Fruit fly (Drosophila melanogaster) whole organism, embryonic: ENCODE data around the gene Drgx.

Experiments used
- ATbp ChIP-seq: fragments of 200-800 bp; sonication (Bioruptor generic); optimal IDR thresholded peaks from 2 replicates; lab custom pipeline; 2017; ENCODE audit warnings: missing biosample characterization, mild to moderate bottlenecking, missing genetic modification characterization, missing genetic modification reagents
- Bdp1 ChIP-seq: fragments of 200-800 bp; sonication (Bioruptor generic); optimal IDR thresholded peaks from 3 replicates; lab custom pipeline; 2016; ENCODE audit warnings: missing biosample characterization, missing genetic modification characterization
- Blimp-1 ChIP-seq: fragments of 200-800 bp; sonication (Bioruptor generic); optimal IDR thresholded peaks from 3 replicates; lab custom pipeline; 2018; ENCODE audit warnings: missing biosample characterization, missing genetic modification characterization, mild to moderate bottlenecking, moderate library complexity, missing genetic modification reagents
- CG10209 ChIP-seq: fragments of 200-800 bp; sonication (Bioruptor generic); optimal IDR thresholded peaks from 3 replicates; lab custom pipeline; 2017; ENCODE audit warnings: missing biosample characterization, mild to moderate bottlenecking, missing genetic modification characterization, missing genetic modification reagents
- CG10431 ChIP-seq: fragments of 200-800 bp; sonication (Bioruptor generic); optimal IDR thresholded peaks from 3 replicates; lab custom pipeline; 2018; ENCODE audit warnings: missing biosample characterization, mild to moderate bottlenecking, missing genetic modification characterization
- CG12219 ChIP-seq: fragments of 200-800 bp; sonication (Bioruptor generic); optimal IDR thresholded peaks from 3 replicates; lab custom pipeline; 2018; ENCODE audit warnings: missing biosample characterization, mild to moderate bottlenecking, missing genetic modification characterization
- CG12391 ChIP-seq: fragments of 200-800 bp; sonication (Bioruptor generic); optimal IDR thresholded peaks from 3 replicates; lab custom pipeline; 2018; ENCODE audit warnings: missing biosample characterization, mild to moderate bottlenecking, missing genetic modification characterization, moderate library complexity
- CG13123 ChIP-seq: fragments of 200-800 bp; sonication (Bioruptor generic); optimal IDR thresholded peaks from 2 replicates; lab custom pipeline; 2016; ENCODE audit warnings: missing biosample characterization, missing genetic modification characterization
- CG14710 ChIP-seq: fragments of 200-800 bp; sonication (Bioruptor generic); optimal IDR thresholded peaks from 3 replicates; lab custom pipeline; 2019; ENCODE audit warnings: missing biosample characterization, mild to moderate bottlenecking, missing genetic modification characterization, moderate library complexity
- CG16815 ChIP-seq: fragments of 200-800 bp; sonication (Bioruptor generic); optimal IDR thresholded peaks from 3 replicates; lab custom pipeline; 2017; ENCODE audit warnings: missing biosample characterization, mild to moderate bottlenecking, missing genetic modification characterization
- CG16863 ChIP-seq: fragments of 200-800 bp; sonication (Bioruptor generic); optimal IDR thresholded peaks from 3 replicates; lab custom pipeline; 2016; ENCODE audit warnings: missing biosample characterization, missing genetic modification characterization
- CG17361 ChIP-seq: fragments of 200-800 bp; sonication (Bioruptor generic); IDR thresholded peaks from 3 replicates; pipeline ENCODE4 v1.3.6; 2022; ENCODE audit warnings: missing biosample characterization, missing genetic modification characterization
- CG30403 ChIP-seq: fragments of 200-800 bp; sonication (Bioruptor generic); optimal IDR thresholded peaks from 3 replicates; lab custom pipeline; 2016; ENCODE audit warnings: missing biosample characterization, missing genetic modification characterization
- CG32767 ChIP-seq: fragments of 200-800 bp; sonication (Bioruptor generic); IDR thresholded peaks from 2 replicates; pipeline ENCODE4 v1.3.6; 2022; ENCODE audit warnings: missing biosample characterization, missing genetic modification characterization
- CG34422 ChIP-seq: fragments of 200-800 bp; sonication (Bioruptor generic); IDR thresholded peaks from 3 replicates; pipeline ENCODE4 v1.3.6; 2022; ENCODE audit warnings: missing biosample characterization, missing genetic modification characterization
- CG6272 ChIP-seq: fragments of 200-800 bp; sonication (Bioruptor generic); IDR thresholded peaks from 2 replicates; pipeline ENCODE4 v1.3.6; 2022; ENCODE audit warnings: missing biosample characterization, missing genetic modification characterization
- CG6654 ChIP-seq: fragments of 200-800 bp; sonication (Bioruptor generic); optimal IDR thresholded peaks from 2 replicates; lab custom pipeline; 2017; ENCODE audit warnings: missing biosample characterization, mild to moderate bottlenecking, missing genetic modification characterization
- CG6689 ChIP-seq: fragments of 200-800 bp; sonication (Bioruptor generic); IDR thresholded peaks from 2 replicates; pipeline ENCODE4 v1.3.6; 2022; ENCODE audit warnings: missing biosample characterization, missing genetic modification characterization
- CG7271 ChIP-seq: fragments of 200-800 bp; sonication (Bioruptor generic); optimal IDR thresholded peaks from 2 replicates; lab custom pipeline; 2018; ENCODE audit warnings: missing biosample characterization, mild to moderate bottlenecking, missing genetic modification characterization, moderate library complexity
- CG8388 ChIP-seq: fragments of 200-800 bp; sonication (Bioruptor generic); optimal IDR thresholded peaks from 2 replicates; lab custom pipeline; 2019; ENCODE audit warnings: missing biosample characterization, mild to moderate bottlenecking, missing genetic modification characterization, moderate library complexity
- CG9932 ChIP-seq: fragments of 200-800 bp; sonication (Bioruptor generic); IDR thresholded peaks from 2 replicates; pipeline ENCODE4 v1.3.6; 2022; ENCODE audit warnings: missing biosample characterization, missing genetic modification characterization
- CHES-1-like ChIP-seq: fragments of 200-800 bp; sonication (Bioruptor generic); optimal IDR thresholded peaks from 2 replicates; lab custom pipeline; 2016; ENCODE audit warnings: missing biosample characterization, missing genetic modification characterization
- Camta ChIP-seq: fragments of 200-800 bp; sonication (Bioruptor generic); optimal IDR thresholded peaks from 2 replicates; lab custom pipeline; 2016; ENCODE audit warnings: missing biosample characterization, missing genetic modification characterization
- D19B ChIP-seq: fragments of 200-800 bp; sonication (Bioruptor generic); optimal IDR thresholded peaks from 2 replicates; lab custom pipeline; 2017; ENCODE audit warnings: missing biosample characterization, mild to moderate bottlenecking, missing genetic modification characterization
- ERR ChIP-seq: fragments of 200-800 bp; sonication (Bioruptor generic); optimal IDR thresholded peaks from 2 replicates; lab custom pipeline; 2016; ENCODE audit warnings: missing biosample characterization, missing genetic modification characterization
- Hmx ChIP-seq: fragments of 200-800 bp; sonication (Bioruptor generic); optimal IDR thresholded peaks from 2 replicates; lab custom pipeline; 2016; ENCODE audit warnings: missing biosample characterization, missing genetic modification characterization
- Mes4 ChIP-seq: fragments of 200-800 bp; sonication (Bioruptor generic); optimal IDR thresholded peaks from 2 replicates; lab custom pipeline; 2016; ENCODE audit warnings: missing biosample characterization, missing genetic modification characterization
- Taf1 ChIP-seq: fragments of 200-800 bp; sonication (Bioruptor generic); IDR thresholded peaks from 2 replicates; pipeline ENCODE4 v1.3.6; 2022; ENCODE audit warnings: missing biosample characterization, missing genetic modification characterization
- ash1 ChIP-seq: fragments of 200-800 bp; sonication (Bioruptor generic); optimal IDR thresholded peaks from 2 replicates; lab custom pipeline; 2018; ENCODE audit warnings: missing biosample characterization, mild to moderate bottlenecking, missing genetic modification characterization
- cg ChIP-seq: fragments of 200-800 bp; sonication (Bioruptor generic); optimal IDR thresholded peaks from 3 replicates; lab custom pipeline; 2019; ENCODE audit warnings: missing biosample characterization, mild to moderate bottlenecking, missing genetic modification characterization, moderate library complexity
- dm ChIP-seq: fragments of 200-800 bp; sonication (Bioruptor generic); optimal IDR thresholded peaks from 3 replicates; lab custom pipeline; 2016; ENCODE audit warnings: missing biosample characterization, missing genetic modification characterization
- dysf ChIP-seq: fragments of 200-800 bp; sonication (Bioruptor generic); IDR thresholded peaks from 3 replicates; pipeline ENCODE4 v1.3.6; 2022; ENCODE audit warnings: missing biosample characterization, missing genetic modification characterization
- eyg ChIP-seq: fragments of 200-800 bp; sonication (Bioruptor generic); optimal IDR thresholded peaks from 3 replicates; lab custom pipeline; 2016; ENCODE audit warnings: missing biosample characterization, missing genetic modification characterization
- fu2 ChIP-seq: fragments of 200-800 bp; sonication (Bioruptor generic); optimal IDR thresholded peaks from 2 replicates; lab custom pipeline; 2016; ENCODE audit warnings: missing biosample characterization, missing genetic modification characterization
- grau ChIP-seq: fragments of 200-800 bp; optimal IDR thresholded peaks from 3 replicates; lab custom pipeline; 2019; ENCODE audit warnings: missing biosample characterization, mild to moderate bottlenecking, missing genetic modification characterization, moderate library complexity
- kni ChIP-seq: fragments of 200-800 bp; sonication (Bioruptor generic); optimal IDR thresholded peaks from 3 replicates; lab custom pipeline; 2017; ENCODE audit warnings: mild to moderate bottlenecking, missing biosample characterization, missing genetic modification reagents, missing genetic modification characterization
- lab ChIP-seq: fragments of 200-800 bp; sonication (Bioruptor generic); optimal IDR thresholded peaks from 3 replicates; lab custom pipeline; 2017; ENCODE audit warnings: missing biosample characterization, missing genetic modification characterization, mild to moderate bottlenecking, moderate library complexity, missing genetic modification reagents
- row ChIP-seq: fragments of 200-800 bp; sonication (Bioruptor generic); IDR thresholded peaks from 3 replicates; pipeline ENCODE4 v1.3.6; 2022; ENCODE audit warnings: missing biosample characterization, missing genetic modification characterization
- sc ChIP-seq, 3 experiments: fragments of >200 bp in 2 of 3; fragments of 200-800 bp in 1 of 3; sonication (Bioruptor generic) in 1 of 3; optimal IDR thresholded peaks; 2 replicates in 2 of 3; 3 replicates in 1 of 3; lab custom pipeline; 2017; ENCODE audit warnings: mild to moderate bottlenecking in 1 of 3, missing biosample characterization in 1 of 3, missing genetic modification characterization in 1 of 3, missing genetic modification reagents in 1 of 3
- scrt ChIP-seq: fragments of 200-800 bp; sonication (Bioruptor generic); optimal IDR thresholded peaks from 2 replicates; lab custom pipeline; 2018; ENCODE audit warnings: missing biosample characterization, mild to moderate bottlenecking, missing genetic modification characterization, moderate library complexity
- sd ChIP-seq: fragments of 200-800 bp; sonication (Bioruptor generic); optimal IDR thresholded peaks from 3 replicates; lab custom pipeline; 2018; ENCODE audit warnings: missing biosample characterization, mild to moderate bottlenecking, missing genetic modification characterization, moderate library complexity
- ssp ChIP-seq: fragments of 200-800 bp; sonication (Bioruptor generic); IDR thresholded peaks from 2 replicates; pipeline ENCODE4 v1.3.6; 2022; ENCODE audit warnings: missing biosample characterization, missing genetic modification characterization
- stc ChIP-seq: fragments of 200-800 bp; sonication (Bioruptor generic); IDR thresholded peaks from 2 replicates; pipeline ENCODE4 v1.3.6; 2022; ENCODE audit warnings: missing biosample characterization, missing genetic modification characterization
- tup ChIP-seq: fragments of 200-800 bp; sonication (Bioruptor generic); optimal IDR thresholded peaks from 2 replicates; lab custom pipeline; 2016; ENCODE audit warnings: missing biosample characterization, mild to moderate bottlenecking, missing genetic modification characterization, moderate library complexity
- z ChIP-seq: fragments of 200-800 bp; sonication (Bioruptor generic); IDR thresholded peaks from 3 replicates; pipeline ENCODE4 v1.3.6; 2022; ENCODE audit warnings: missing biosample characterization, missing genetic modification characterization
- zf30C ChIP-seq: fragments of 200-800 bp; sonication (Bioruptor generic); optimal IDR thresholded peaks from 3 replicates; lab custom pipeline; 2018; ENCODE audit warnings: missing biosample characterization, mild to moderate bottlenecking, missing genetic modification characterization
- zfh1 ChIP-seq: fragments of 200-800 bp; sonication (Bioruptor generic); IDR thresholded peaks from 3 replicates; pipeline ENCODE4 v1.3.6; 2022; ENCODE audit warnings: missing biosample characterization, missing genetic modification characterization
- zfh2 ChIP-seq: fragments of 200-800 bp; sonication (Bioruptor generic); optimal IDR thresholded peaks from 2 replicates; lab custom pipeline; 2016; ENCODE audit warnings: missing biosample characterization, missing genetic modification characterization

Drgx gene

dm6 chr2L:3632047-3632880 lies 30.3 kb upstream of the Drgx start:
- TF ChIP-seq grau (tag; lab: Kevin White, UChicago) (peak; percentile 95), CG10209 (peak; percentile 93), CG12391 (tag; lab: Kevin White, UChicago) (peak; percentile 95), CHES-1-like (GFP tag; lab: Kevin White, UChicago) (peak; percentile 92), CG6272 (GFP tag; lab: Robert Waterston, UW) (peak; percentile 97), scrt (peak; percentile 97), zfh2 (GFP tag; lab: Kevin White, UChicago) (peak; percentile 89), CG14710 (peak; percentile 98), sd (tag; lab: Kevin White, UChicago) (peak; percentile 80), CG6689 (GFP tag; lab: Robert Waterston, UW) (peak; percentile 98), Taf1 (peak; percentile 92), Blimp-1 (GFP tag; lab: Kevin White, UChicago) (peak; percentile 98), CG13123 (GFP tag; lab: Kevin White, UChicago) (peak; percentile 80), cg (GFP tag; lab: Kevin White, UChicago) (peak; percentile 98), ATbp (GFP tag; lab: Kevin White, UChicago) (peak; percentile 89), zfh1 (GFP tag; lab: Robert Waterston, UW) (peak; percentile 97), lab (peak; percentile 99), ERR (GFP tag; lab: Kevin White, UChicago) (peak; percentile 86), dysf (GFP tag; lab: Robert Waterston, UW) (peak; percentile 97), CG9932 (peak; percentile 96), row (GFP tag; lab: Robert Waterston, UW) (peak; percentile 99), Mes4 (GFP tag; lab: Kevin White, UChicago) (peak; percentile 93), ash1 (GFP tag; lab: Kevin White, UChicago) (peak; percentile 79), Hmx (GFP tag; lab: Kevin White, UChicago) (peak; percentile 93), Bdp1 (GFP tag; lab: Kevin White, UChicago) (peak; percentile 80), CG16863 (peak; percentile 90), z (peak; percentile 86), CG10431 (GFP tag; lab: Kevin White, UChicago) (peak; percentile 74), CG12219 (peak; percentile 94), stc (GFP tag; lab: Robert Waterston, UW) (peak; percentile 98), fu2 (GFP tag; lab: Kevin White, UChicago) (peak; percentile 89), eyg (GFP tag; lab: Kevin White, UChicago) (peak; percentile 88), Camta (GFP tag; lab: Kevin White, UChicago) (peak; percentile 97), CG30403 (peak; percentile 96), CG7271 (tag; lab: Kevin White, UChicago) (peak; percentile 98), CG8388 (GFP tag; lab: Kevin White, UChicago) (peak; percentile 93), sc (optimal IDR thresholded peaks at IDR 0.05; lab: Kevin White, UChicago) (no peak), sc (GFP tag; optimal IDR thresholded peaks at IDR 0.05; lab: Kevin White, UChicago) (peak; percentile 84), CG16815 (GFP tag; lab: Kevin White, UChicago) (peak; percentile 88), CG34422 (peak; percentile 98), CG32767 (GFP tag; lab: Robert Waterston, UW) (peak; percentile 96), zf30C (GFP tag; lab: Kevin White, UChicago) (peak; percentile 99), dm (peak; percentile 91), D19B (GFP tag; lab: Kevin White, UChicago) (peak; percentile 94), CG17361 (GFP tag; lab: Robert Waterston, UW) (peak; percentile 99), CG6654 (GFP tag; lab: Kevin White, UChicago) (peak; percentile 91), tup (GFP tag; lab: Kevin White, UChicago) (peak; percentile 91), kni (GFP tag; lab: Kevin White, UChicago) (peak; percentile 97), ssp (GFP tag; lab: Robert Waterston, UW) (peak; percentile 88)
